Fruit fly (Drosophila melanogaster) whole organism, prepupa: ENCODE data around the gene RpL35A.
A peak's percentile ranks its signal among the peaks of the same experiment; 100 is the strongest.

Experiments
- Blimp-1 ChIP-seq: fragments of 200-800 bp; sonication (Bioruptor generic); optimal IDR thresholded peaks from 3 replicates; lab custom pipeline; 2017; ENCODE audit warnings: missing biosample characterization, missing genetic modification characterization, mild to moderate bottlenecking, moderate library complexity, missing genetic modification reagents
- CG11902 ChIP-seq: fragments of 200-800 bp; sonication (Bioruptor generic); optimal IDR thresholded peaks from 3 replicates; lab custom pipeline; 2016; ENCODE audit warnings: missing biosample characterization, missing genetic modification characterization
- CG15336 ChIP-seq: fragments of 200-800 bp; sonication (Bioruptor generic); IDR thresholded peaks from 2 replicates; pipeline ENCODE4 v1.3.6; 2022; ENCODE audit warnings: missing biosample characterization, missing genetic modification characterization
- CG31627 ChIP-seq: fragments of 200-800 bp; sonication (Bioruptor generic); optimal IDR thresholded peaks from 3 replicates; lab custom pipeline; 2016; ENCODE audit warnings: missing biosample characterization, missing genetic modification characterization
- CG32006 ChIP-seq: fragments of 200-800 bp; sonication (Bioruptor generic); optimal IDR thresholded peaks from 3 replicates; lab custom pipeline; 2017; ENCODE audit warnings: missing biosample characterization, mild to moderate bottlenecking, missing genetic modification characterization
- CG4318 ChIP-seq: fragments of 200-800 bp; sonication (Bioruptor generic); optimal IDR thresholded peaks from 3 replicates; lab custom pipeline; 2017; ENCODE audit warnings: missing biosample characterization, mild to moderate bottlenecking, missing genetic modification characterization
- CG6792 ChIP-seq: fragments of 200-800 bp; sonication (Bioruptor generic); optimal IDR thresholded peaks from 3 replicates; lab custom pipeline; 2016; ENCODE audit warnings: missing biosample characterization, missing genetic modification characterization
- CG6808 ChIP-seq: fragments of 200-800 bp; sonication (Bioruptor generic); optimal IDR thresholded peaks from 3 replicates; lab custom pipeline; 2017; ENCODE audit warnings: missing biosample characterization, missing genetic modification characterization, mild to moderate bottlenecking, moderate library complexity, missing genetic modification reagents
- CG6854 ChIP-seq: fragments of 200-800 bp; sonication (Bioruptor generic); optimal IDR thresholded peaks from 2 replicates; lab custom pipeline; 2017; ENCODE audit warnings: missing biosample characterization, mild to moderate bottlenecking, missing genetic modification characterization
- CG8632 ChIP-seq: fragments of 200-800 bp; sonication (Bioruptor generic); optimal IDR thresholded peaks from 3 replicates; lab custom pipeline; 2016; ENCODE audit warnings: missing biosample characterization, missing genetic modification characterization
- Eip78C ChIP-seq: fragments of 200-800 bp; sonication (Bioruptor generic); peaks from one replicate; lab custom pipeline; 2016; ENCODE audit warnings: missing biosample characterization, missing genetic modification characterization
- Gug ChIP-seq: fragments of 200-800 bp; sonication (Bioruptor generic); IDR thresholded peaks from 2 replicates; pipeline ENCODE4 v1.3.6; 2022; ENCODE audit warnings: missing biosample characterization, missing genetic modification characterization
- Hr39 ChIP-seq: fragments of 200-800 bp; sonication (Bioruptor generic); optimal IDR thresholded peaks from 2 replicates; lab custom pipeline; 2016; ENCODE audit warnings: missing biosample characterization, missing genetic modification characterization
- Hr4 ChIP-seq: fragments of 200-800 bp; sonication (Bioruptor generic); optimal IDR thresholded peaks from 3 replicates; lab custom pipeline; 2016; ENCODE audit warnings: missing biosample characterization, missing genetic modification characterization
- Met ChIP-seq: fragments of 200-800 bp; sonication (Bioruptor generic); optimal IDR thresholded peaks from 3 replicates; lab custom pipeline; 2016; ENCODE audit warnings: missing biosample characterization, missing genetic modification characterization
- OdsH ChIP-seq: fragments of 200-800 bp; sonication (Bioruptor generic); optimal IDR thresholded peaks from 3 replicates; lab custom pipeline; 2016; ENCODE audit warnings: missing biosample characterization, missing genetic modification characterization
- Sox14 ChIP-seq: fragments of 200-800 bp; sonication (Bioruptor generic); optimal IDR thresholded peaks from 3 replicates; lab custom pipeline; 2016; ENCODE audit warnings: missing biosample characterization, missing genetic modification characterization
- achi ChIP-seq: fragments of 200-800 bp; sonication (Bioruptor generic); optimal IDR thresholded peaks from 3 replicates; lab custom pipeline; 2016; ENCODE audit warnings: missing biosample characterization, missing genetic modification characterization
- acj6 ChIP-seq: fragments of 200-800 bp; sonication (Bioruptor generic); optimal IDR thresholded peaks from 3 replicates; lab custom pipeline; 2016; ENCODE audit warnings: missing biosample characterization, missing genetic modification characterization
- cyc ChIP-seq: fragments of 200-800 bp; sonication (Bioruptor generic); optimal IDR thresholded peaks from 3 replicates; lab custom pipeline; 2016; ENCODE audit warnings: missing biosample characterization, missing genetic modification characterization
- dsx ChIP-seq: fragments of 200-800 bp; optimal IDR thresholded peaks from 3 replicates; lab custom pipeline; 2019; ENCODE audit warnings: missing biosample characterization, mild to moderate bottlenecking, missing genetic modification characterization, moderate library complexity; ENCODE audit not compliant: poor library complexity, severe bottlenecking
- eg ChIP-seq: fragments of 200-800 bp; sonication (Bioruptor generic); IDR thresholded peaks from 3 replicates; pipeline ENCODE4 v1.3.6; 2022; ENCODE audit warnings: missing biosample characterization, missing genetic modification characterization
- esn ChIP-seq: fragments of 200-800 bp; sonication (Bioruptor generic); optimal IDR thresholded peaks from 2 replicates; lab custom pipeline; 2016; ENCODE audit warnings: missing biosample characterization, mild to moderate bottlenecking, missing genetic modification characterization, moderate library complexity
- fkh ChIP-seq: fragments of 200-800 bp; sonication (Bioruptor generic); optimal IDR thresholded peaks from 3 replicates; lab custom pipeline; 2017; ENCODE audit warnings: missing biosample characterization, mild to moderate bottlenecking, missing genetic modification characterization, moderate library complexity
- lz ChIP-seq: fragments of 200-800 bp; sonication (Bioruptor generic); optimal IDR thresholded peaks from 3 replicates; lab custom pipeline; 2016; ENCODE audit warnings: missing biosample characterization, missing genetic modification characterization
- ss ChIP-seq, 2 experiments: fragments of 200-800 bp; sonication (Bioruptor generic); optimal IDR thresholded peaks; 2 replicates in 1 of 2; 3 replicates in 1 of 2; lab custom pipeline; 2017 to 2018; ENCODE audit warnings: mild to moderate bottlenecking in 2 of 2, missing biosample characterization in 2 of 2, missing genetic modification characterization in 2 of 2, moderate library complexity in 1 of 2
- svp ChIP-seq: fragments of 200-800 bp; sonication (Bioruptor generic); peaks from one replicate; lab custom pipeline; 2016; ENCODE audit warnings: missing biosample characterization, missing genetic modification characterization
- topi ChIP-seq: fragments of 200-800 bp; sonication (Bioruptor generic); optimal IDR thresholded peaks from 3 replicates; lab custom pipeline; 2016; ENCODE audit warnings: missing biosample characterization, missing genetic modification characterization
- vri ChIP-seq: fragments of 200-800 bp; sonication (Bioruptor generic); optimal IDR thresholded peaks from 3 replicates; lab custom pipeline; 2016; ENCODE audit warnings: missing biosample characterization, mild to moderate bottlenecking, missing genetic modification characterization

The RpL35A gene

dm6 chr3R:5470586-5471283, 3.8 kb upstream of the RpL35A start, which contains the start of the genes mRpL44 and Snr1 (continued):
- TF ChIP-seq cyc (GFP tag; lab: Kevin White, UChicago) (peak; percentile 26), acj6 (GFP tag; lab: Kevin White, UChicago) (no peak), Hr39 (no peak)

- TF ChIP-seq dsx (GFP tag; lab: Kevin White, UChicago) = peak; percentile 4
- peak; percentile 48 for TF ChIP-seq achi (GFP tag; lab: Kevin White, UChicago)
- no peak for TF ChIP-seq Hr39
- peak; percentile 63 for TF ChIP-seq Eip78C (GFP tag; lab: Kevin White, UChicago)
- TF ChIP-seq, all 60 proteins: peak for 3
Measured at dm6 chr3R:5467619-5468018, 718 bp upstream of the RpL35A start, which contains the start of gene POLDIP2. Gene POLDIP2 (plus strand): TSS chr3R:5467778.

- TF ChIP-seq OdsH (GFP tag; lab: Kevin White, UChicago) = no peak
- peak; percentile 76 for TF ChIP-seq svp
- TF ChIP-seq vri (GFP tag; lab: Kevin White, UChicago) = peak; percentile 44
- TF ChIP-seq, all 60 proteins: peak for 2
Measured at dm6 chr3R:5464481-5464880, 2.4 kb downstream of the RpL35A start, which contains the start of gene PEK. Gene PEK (minus strand): TSS chr3R:5464753.

- TF ChIP-seq OdsH (GFP tag; lab: Kevin White, UChicago) = no peak
- peak; percentile 23 for TF ChIP-seq esn (GFP tag; lab: Kevin White, UChicago)
- TF ChIP-seq dsx (GFP tag; lab: Kevin White, UChicago) = no peak
- TF ChIP-seq CG6854 (GFP tag; lab: Kevin White, UChicago) = peak; percentile 29
- no peak for TF ChIP-seq Hr4
- TF ChIP-seq Sox14 (GFP tag; lab: Kevin White, UChicago) = peak; percentile 32
- TF ChIP-seq CG31627 = no peak
- peak in 1 of 2 experiments; percentile 37 for TF ChIP-seq ss (GFP tag; optimal IDR thresholded peaks at IDR 0.05; lab: Kevin White, UChicago)
- peak; percentile 58 for TF ChIP-seq achi (GFP tag; lab: Kevin White, UChicago)
- TF ChIP-seq eg (GFP tag; lab: Robert Waterston, UW) = 0 out of 3 replicates have a peak, but pooled peaks have one; percentile 15
- peak; percentile 78 for TF ChIP-seq Eip78C (GFP tag; lab: Kevin White, UChicago)
- TF ChIP-seq Gug (GFP tag; lab: Robert Waterston, UW) = no peak
- TF ChIP-seq lz (GFP tag; lab: Kevin White, UChicago) = peak; percentile 16
Measured at dm6 chr3R:5463199-5463949, 3.5 kb downstream of the RpL35A start.

dm6 chr3R:5458627-5459026, 8.3 kb downstream of the RpL35A start:
- TF ChIP-seq vri (GFP tag; lab: Kevin White, UChicago) = peak; percentile 18
- TF ChIP-seq eg (GFP tag; lab: Robert Waterston, UW) = no peak
- no peak for TF ChIP-seq CG4318
- TF ChIP-seq, all 60 proteins: peak for 1

dm6 chr3R:5454334-5454733, 12.6 kb downstream of the RpL35A start:
- TF ChIP-seq CG6792 (GFP tag; lab: Kevin White, UChicago) (no peak), Eip78C (GFP tag; lab: Kevin White, UChicago) (peak; percentile 50), CG8632 (no peak), vri (GFP tag; lab: Kevin White, UChicago) (peak; percentile 13)

- TF ChIP-seq fkh (peak; percentile 65), vri (GFP tag; lab: Kevin White, UChicago) (no peak), topi (GFP tag; lab: Kevin White, UChicago) (no peak), Met (GFP tag; lab: Kevin White, UChicago) (no peak), CG4318 (no peak), ss (GFP tag; optimal IDR thresholded peaks at IDR 0.05; lab: Kevin White, UChicago) (no peak), Blimp-1 (GFP tag; lab: Kevin White, UChicago) (no peak), CG32006 (no peak), CG6808 (GFP tag; lab: Kevin White, UChicago) (no peak), CG11902 (no peak), Sox14 (GFP tag; lab: Kevin White, UChicago) (peak; percentile 24), Hr4 (no peak), achi (GFP tag; lab: Kevin White, UChicago) (no peak), CG6854 (GFP tag; lab: Kevin White, UChicago) (no peak), CG15336 (GFP tag; lab: Robert Waterston, UW) (no peak)
Measured at dm6 chr3R:5438750-5439149, 28.2 kb downstream of the RpL35A start.
